Worm (Caenorhabditis elegans): Measurements from ENCODE around the gene cccp-1.

- TF ChIP-seq aly-1 (tag; optimal IDR thresholded peaks at IDR 0.05) = no peak
- TF ChIP-seq ceh-36 (tag; optimal IDR thresholded peaks at IDR 0.05) = no peak
- no peak for TF ChIP-seq tra-4 (tag; optimal IDR thresholded peaks at IDR 0.05)
- TF ChIP-seq hmbx-1 (tag; optimal IDR thresholded peaks at IDR 0.05) = no peak
These were observed 36.5 kb upstream of the cccp-1 start, which contains the start of gene fbxa-218 for ce11 chrIII:12436215-12436614.
